Worm (Caenorhabditis elegans): ENCODE measurements around the gene mrp-6.
A peak's percentile ranks its signal among the peaks of the same experiment; 100 is the strongest.

The mrp-6 gene

ce11 chrX:4133378-4133777 is 53.2 kb downstream of the mrp-6 start:
- TF ChIP-seq nhr-237 (tag; optimal IDR thresholded peaks at IDR 0.05) = no peak
- TF ChIP-seq lsy-2 (tag; optimal IDR thresholded peaks at IDR 0.05) = no peak
- no peak for TF ChIP-seq unc-39 (tag; optimal IDR thresholded peaks at IDR 0.05)
- no peak for TF ChIP-seq ceh-39 (tag; optimal IDR thresholded peaks at IDR 0.05)
- no peak for TF ChIP-seq nhr-12 (tag; optimal IDR thresholded peaks at IDR 0.05)
- TF ChIP-seq bed-3 (GFP tag; optimal IDR thresholded peaks at IDR 0.05) = no peak
- TF ChIP-seq ceh-83 (GFP tag; optimal IDR thresholded peaks at IDR 0.05) = no peak
- no peak for TF ChIP-seq sptf-1 (tag; optimal IDR thresholded peaks at IDR 0.05)
- no peak for TF ChIP-seq flh-1 (GFP tag; optimal IDR thresholded peaks at IDR 0.05)
- no peak for TF ChIP-seq ztf-11 (tag; optimal IDR thresholded peaks at IDR 0.05)

DNA sequence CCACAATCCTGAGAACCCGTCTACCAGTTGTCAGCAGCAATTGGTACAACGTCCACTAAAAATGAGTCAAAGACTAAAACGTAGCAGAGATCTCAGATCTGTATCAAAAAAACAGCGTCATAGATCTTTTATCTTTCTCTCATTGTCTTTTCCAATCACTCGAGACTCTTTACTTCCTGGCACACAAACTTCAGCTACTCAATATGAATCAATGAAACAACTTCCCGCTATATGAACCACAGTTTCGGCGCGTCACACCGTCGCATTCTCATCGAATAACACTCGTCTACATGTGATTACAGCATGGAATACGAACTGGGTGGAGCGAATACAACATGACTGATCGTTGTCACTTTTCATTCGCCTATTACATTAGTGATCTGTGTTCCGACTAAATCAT is 54.3 kb downstream of the mrp-6 start:
- TF ChIP-seq elt-1 (tag; optimal IDR thresholded peaks at IDR 0.05; ENCODE audit: borderline replicate concordance, insufficient read depth) = peak; percentile 23
- no peak for TF ChIP-seq mep-1 (tag; optimal IDR thresholded peaks at IDR 0.05)

DNA sequence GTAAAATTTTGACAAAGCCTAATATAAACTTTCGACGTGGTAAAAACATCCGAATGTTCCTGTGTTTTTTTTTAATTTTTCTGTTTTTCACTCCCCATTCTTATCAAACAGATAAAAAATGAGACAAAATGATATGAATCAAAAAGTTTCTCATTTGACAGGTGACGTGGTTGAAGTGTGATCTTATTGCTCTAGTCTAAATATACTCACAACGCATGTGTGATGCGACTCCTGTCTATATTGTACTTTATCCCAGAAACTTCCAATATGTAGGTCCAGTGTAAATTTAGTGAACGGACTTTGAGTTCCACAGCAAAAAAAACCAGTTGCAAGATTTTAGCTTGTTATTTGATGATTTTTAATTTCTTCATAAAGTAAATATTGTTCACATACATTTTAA is 55.2 kb downstream of the mrp-6 start:
- no peak for TF ChIP-seq ceh-39 (tag; optimal IDR thresholded peaks at IDR 0.05)
- no peak for TF ChIP-seq zip-8 (tag; optimal IDR thresholded peaks at IDR 0.05)
- no peak for TF ChIP-seq flh-1 (GFP tag; optimal IDR thresholded peaks at IDR 0.05)

ce11 chrX:4128684-4129083 is 57.9 kb downstream of the mrp-6 start:
- no peak for TF ChIP-seq cnd-1 (tag; optimal IDR thresholded peaks at IDR 0.05)
- TF ChIP-seq ces-1 (GFP tag; optimal IDR thresholded peaks at IDR 0.05) = peak; percentile 86
